Fruit fly (Drosophila melanogaster) whole organism, embryonic: ENCODE data around the gene Ucp4A.

Source experiments
- Adf1 ChIP-seq: fragments of 200-800 bp; sonication (Bioruptor generic); IDR thresholded peaks from 2 replicates; pipeline ENCODE4 v1.3.6; 2022; ENCODE audit warnings: missing biosample characterization, missing genetic modification characterization
- Asciz ChIP-seq: fragments of 200-800 bp; sonication (Bioruptor generic); optimal IDR thresholded peaks from 2 replicates; lab custom pipeline; 2017; ENCODE audit warnings: missing biosample characterization, mild to moderate bottlenecking, missing genetic modification characterization, missing genetic modification reagents
- Bteb2 ChIP-seq: fragments of 200-800 bp; sonication (Bioruptor generic); optimal IDR thresholded peaks from 2 replicates; lab custom pipeline; 2016; ENCODE audit warnings: missing biosample characterization, missing genetic modification characterization
- CG10147 ChIP-seq: fragments of 200-800 bp; sonication (Bioruptor generic); optimal IDR thresholded peaks from 2 replicates; lab custom pipeline; 2019; ENCODE audit warnings: missing biosample characterization, mild to moderate bottlenecking, missing genetic modification characterization, moderate library complexity
- CG10431 ChIP-seq: fragments of 200-800 bp; sonication (Bioruptor generic); optimal IDR thresholded peaks from 3 replicates; lab custom pipeline; 2018; ENCODE audit warnings: missing biosample characterization, mild to moderate bottlenecking, missing genetic modification characterization
- CG10565 ChIP-seq: fragments of 200-800 bp; sonication (Bioruptor generic); optimal IDR thresholded peaks from 3 replicates; lab custom pipeline; 2016; ENCODE audit warnings: missing biosample characterization, mild to moderate bottlenecking, missing genetic modification characterization
- CG10979 ChIP-seq: fragments of 200-800 bp; sonication (Bioruptor generic); optimal IDR thresholded peaks from 2 replicates; lab custom pipeline; 2018; ENCODE audit warnings: missing biosample characterization, mild to moderate bottlenecking, missing genetic modification characterization, moderate library complexity
- CG12236 ChIP-seq: fragments of 200-800 bp; sonication (Bioruptor generic); optimal IDR thresholded peaks from 2 replicates; lab custom pipeline; 2016; ENCODE audit warnings: missing biosample characterization, missing genetic modification characterization
- CG17829 ChIP-seq: fragments of 200-800 bp; optimal IDR thresholded peaks from 2 replicates; lab custom pipeline; 2019; ENCODE audit warnings: missing biosample characterization, mild to moderate bottlenecking, missing genetic modification characterization, moderate library complexity
- CG2678 ChIP-seq: fragments of 200-800 bp; sonication (Bioruptor generic); optimal IDR thresholded peaks from 3 replicates; lab custom pipeline; 2019; ENCODE audit warnings: missing biosample characterization, mild to moderate bottlenecking, missing genetic modification characterization, moderate library complexity
- CG31388 ChIP-seq: fragments of 200-800 bp; sonication (Bioruptor generic); optimal IDR thresholded peaks from 2 replicates; lab custom pipeline; 2016; ENCODE audit warnings: missing biosample characterization, missing genetic modification characterization
- CG3847 ChIP-seq: fragments of 200-800 bp; sonication (Bioruptor generic); IDR thresholded peaks from 2 replicates; pipeline ENCODE4 v1.3.6; 2022; ENCODE audit warnings: missing biosample characterization, missing genetic modification characterization
- CG8359 ChIP-seq: fragments of 200-800 bp; sonication (Bioruptor generic); optimal IDR thresholded peaks from 2 replicates; lab custom pipeline; 2017; ENCODE audit warnings: missing biosample characterization, mild to moderate bottlenecking, missing genetic modification characterization, borderline replicate concordance
- CG8765 ChIP-seq: fragments of 200-800 bp; sonication (Bioruptor generic); IDR thresholded peaks from 2 replicates; pipeline ENCODE4 v1.3.6; 2022; ENCODE audit warnings: missing biosample characterization, missing genetic modification characterization
- CG8944 ChIP-seq: fragments of 200-800 bp; sonication (Bioruptor generic); optimal IDR thresholded peaks from 3 replicates; lab custom pipeline; 2016; ENCODE audit warnings: missing biosample characterization, missing genetic modification characterization
- CHES-1-like ChIP-seq: fragments of 200-800 bp; sonication (Bioruptor generic); optimal IDR thresholded peaks from 2 replicates; lab custom pipeline; 2016; ENCODE audit warnings: missing biosample characterization, missing genetic modification characterization
- CrebB ChIP-seq: fragments of 200-800 bp; sonication (Bioruptor generic); optimal IDR thresholded peaks from 3 replicates; lab custom pipeline; 2018; ENCODE audit warnings: missing biosample characterization, mild to moderate bottlenecking, missing genetic modification characterization
- Deaf1 ChIP-seq: fragments of 200-800 bp; optimal IDR thresholded peaks from 3 replicates; lab custom pipeline; 2019; ENCODE audit warnings: missing biosample characterization, mild to moderate bottlenecking, missing genetic modification characterization, moderate library complexity
- Elba2 ChIP-seq: fragments of 200-800 bp; sonication (Bioruptor generic); optimal IDR thresholded peaks from 3 replicates; lab custom pipeline; 2016; ENCODE audit warnings: missing biosample characterization, missing genetic modification characterization
- Ets97D ChIP-seq: fragments of 200-800 bp; sonication (Bioruptor generic); optimal IDR thresholded peaks from 3 replicates; lab custom pipeline; 2016; ENCODE audit warnings: missing biosample characterization, missing genetic modification characterization
- HmgD ChIP-seq: fragments of 200-800 bp; sonication (Bioruptor generic); optimal IDR thresholded peaks from 3 replicates; lab custom pipeline; 2016; ENCODE audit warnings: missing biosample characterization, missing genetic modification characterization
- HmgZ ChIP-seq: fragments of 200-800 bp; sonication (Bioruptor generic); optimal IDR thresholded peaks from 2 replicates; lab custom pipeline; 2018; ENCODE audit warnings: missing biosample characterization, mild to moderate bottlenecking, missing genetic modification characterization
- Hsf ChIP-seq: fragments of 200-800 bp; sonication (Bioruptor generic); optimal IDR thresholded peaks from 3 replicates; lab custom pipeline; 2016; ENCODE audit warnings: missing biosample characterization, missing genetic modification characterization
- Jarid2 ChIP-seq: fragments of 200-800 bp; sonication (Bioruptor generic); optimal IDR thresholded peaks from 3 replicates; lab custom pipeline; 2017; ENCODE audit warnings: mild to moderate bottlenecking, missing biosample characterization, missing genetic modification reagents, missing genetic modification characterization
- Lhr ChIP-seq: fragments of 200-800 bp; sonication (Bioruptor generic); optimal IDR thresholded peaks from 3 replicates; lab custom pipeline; 2017; ENCODE audit warnings: mild to moderate bottlenecking, missing biosample characterization, missing genetic modification reagents, missing genetic modification characterization
- NC2α ChIP-seq: fragments of 200-800 bp; sonication (Bioruptor generic); optimal IDR thresholded peaks from 2 replicates; lab custom pipeline; 2016; ENCODE audit warnings: missing biosample characterization, missing genetic modification characterization
- Rx ChIP-seq: fragments of 200-800 bp; sonication (Bioruptor generic); IDR thresholded peaks from 2 replicates; pipeline ENCODE4 v1.3.6; 2022; ENCODE audit warnings: missing biosample characterization, missing genetic modification characterization
- Side ChIP-seq: fragments of 200-800 bp; sonication (Bioruptor generic); optimal IDR thresholded peaks from 2 replicates; lab custom pipeline; 2016; ENCODE audit warnings: missing biosample characterization, missing genetic modification characterization
- YL-1 ChIP-seq: fragments of 200-800 bp; sonication (Bioruptor generic); optimal IDR thresholded peaks from 3 replicates; lab custom pipeline; 2017; ENCODE audit warnings: missing biosample characterization, mild to moderate bottlenecking, missing genetic modification characterization
- bsh ChIP-seq, 2 experiments: fragments of 200-800 bp; sonication (Bioruptor generic); optimal IDR thresholded peaks; 2 replicates each; lab custom pipeline; 2017 to 2018; ENCODE audit warnings: mild to moderate bottlenecking in 2 of 2, missing biosample characterization in 2 of 2, missing genetic modification characterization in 2 of 2, moderate library complexity in 1 of 2
- chinmo ChIP-seq: fragments of 200-800 bp; sonication (Bioruptor generic); IDR thresholded peaks from 4 replicates; pipeline ENCODE4 v1.3.6; 2022; ENCODE audit warnings: missing biosample characterization, missing genetic modification characterization; ENCODE audit not compliant: partially characterized antibody
- chn ChIP-seq: fragments of 200-800 bp; sonication (Bioruptor generic); optimal IDR thresholded peaks from 2 replicates; lab custom pipeline; 2016; ENCODE audit warnings: missing biosample characterization, missing genetic modification characterization
- ci ChIP-seq: fragments of 200-800 bp; sonication (Bioruptor generic); IDR thresholded peaks from 3 replicates; pipeline ENCODE4 v1.3.6; 2022; ENCODE audit warnings: missing biosample characterization, missing genetic modification characterization
- corto ChIP-seq: fragments of 200-800 bp; sonication (Bioruptor generic); optimal IDR thresholded peaks from 2 replicates; lab custom pipeline; 2016; ENCODE audit warnings: missing biosample characterization, mild to moderate bottlenecking, missing genetic modification characterization, moderate library complexity
- croc ChIP-seq: fragments of 200-800 bp; sonication (Bioruptor generic); conservative IDR thresholded peaks from 3 replicates; pipeline ENCODE4 v1.3.6; 2022; ENCODE audit warnings: missing biosample characterization, missing genetic modification characterization
- dm ChIP-seq: fragments of 200-800 bp; sonication (Bioruptor generic); optimal IDR thresholded peaks from 3 replicates; lab custom pipeline; 2016; ENCODE audit warnings: missing biosample characterization, missing genetic modification characterization
- dmrt99B ChIP-seq: fragments of 200-800 bp; sonication (Bioruptor generic); optimal IDR thresholded peaks from 2 replicates; lab custom pipeline; 2018; ENCODE audit warnings: missing biosample characterization, mild to moderate bottlenecking, missing genetic modification characterization, moderate library complexity
- ewg ChIP-seq: fragments of 200-800 bp; sonication (Bioruptor generic); optimal IDR thresholded peaks from 3 replicates; lab custom pipeline; 2017; ENCODE audit warnings: mild to moderate bottlenecking, missing biosample characterization, missing genetic modification reagents, missing genetic modification characterization
- kah ChIP-seq: fragments of 200-800 bp; sonication (Bioruptor generic); optimal IDR thresholded peaks from 2 replicates; lab custom pipeline; 2018; ENCODE audit warnings: missing biosample characterization, mild to moderate bottlenecking, missing genetic modification characterization
- lmd ChIP-seq: fragments of 200-800 bp; sonication (Bioruptor generic); IDR thresholded peaks from 2 replicates; pipeline ENCODE4 v1.3.6; 2022; ENCODE audit warnings: missing biosample characterization, missing genetic modification characterization
- mld ChIP-seq: fragments of 200-800 bp; sonication (Bioruptor generic); IDR thresholded peaks from 3 replicates; pipeline ENCODE4 v1.3.6; 2022; ENCODE audit warnings: missing biosample characterization, missing genetic modification characterization; ENCODE audit not compliant: partially characterized antibody
- pb ChIP-seq: fragments of 200-800 bp; sonication (Bioruptor generic); optimal IDR thresholded peaks from 3 replicates; lab custom pipeline; 2016; ENCODE audit warnings: missing biosample characterization, missing genetic modification characterization
- ro ChIP-seq: fragments of 200-800 bp; sonication (Bioruptor generic); IDR thresholded peaks from 2 replicates; pipeline ENCODE4 v1.3.6; 2022; ENCODE audit warnings: missing biosample characterization, missing genetic modification characterization
- run ChIP-seq: fragments of 200-800 bp; sonication (Bioruptor generic); optimal IDR thresholded peaks from 3 replicates; lab custom pipeline; 2018; ENCODE audit warnings: missing biosample characterization, mild to moderate bottlenecking, missing genetic modification characterization
- salm ChIP-seq: fragments of 200-800 bp; sonication (Bioruptor generic); optimal IDR thresholded peaks from 2 replicates; lab custom pipeline; 2018; ENCODE audit warnings: missing biosample characterization, mild to moderate bottlenecking, missing genetic modification characterization
- sd ChIP-seq: fragments of 200-800 bp; sonication (Bioruptor generic); optimal IDR thresholded peaks from 3 replicates; lab custom pipeline; 2018; ENCODE audit warnings: missing biosample characterization, mild to moderate bottlenecking, missing genetic modification characterization, moderate library complexity
- tio ChIP-seq: fragments of 200-800 bp; sonication (Bioruptor generic); optimal IDR thresholded peaks from 2 replicates; lab custom pipeline; 2017; ENCODE audit warnings: missing biosample characterization, missing genetic modification characterization, inconsistent platforms
- tx ChIP-seq: fragments of 200-800 bp; sonication (Bioruptor generic); optimal IDR thresholded peaks from 2 replicates; lab custom pipeline; 2016; ENCODE audit warnings: missing biosample characterization, missing genetic modification characterization
- unc-4 ChIP-seq: fragments of 200-800 bp; sonication (Bioruptor generic); IDR thresholded peaks from 2 replicates; pipeline ENCODE4 v1.3.6; 2022; ENCODE audit warnings: missing biosample characterization, missing genetic modification characterization; ENCODE audit not compliant: partially characterized antibody
- usp ChIP-seq: fragments of >200 bp; optimal IDR thresholded peaks from 2 replicates; lab custom pipeline; 2017; ENCODE audit warnings: missing biosample characterization, missing genetic modification characterization
- zfh2 ChIP-seq: fragments of 200-800 bp; sonication (Bioruptor generic); optimal IDR thresholded peaks from 2 replicates; lab custom pipeline; 2016; ENCODE audit warnings: missing biosample characterization, missing genetic modification characterization

Ucp4A gene

dm6 chrX:17850179-17850578 lies 5.4 kb downstream of the Ucp4A start, which contains the start of the genes CG15814 and Spt7 (continued):
- no peak for TF ChIP-seq Deaf1
- peak in 1 of 2 experiments; percentile 2 for TF ChIP-seq bsh (GFP tag; optimal IDR thresholded peaks at IDR 0.05; lab: Kevin White, UChicago)
- peak; percentile 94 for TF ChIP-seq chinmo (GFP tag; lab: Robert Waterston, UW)
- TF ChIP-seq Asciz = no peak
- peak; percentile 15 for TF ChIP-seq Hsf
- peak; percentile 15 for TF ChIP-seq tx (GFP tag; lab: Kevin White, UChicago)
- TF ChIP-seq CG12236 = peak; percentile 37
- peak; percentile 84 for TF ChIP-seq HmgZ (tag; lab: Kevin White, UChicago)
- TF ChIP-seq corto (GFP tag; lab: Kevin White, UChicago) = no peak
- TF ChIP-seq croc (GFP tag; lab: Robert Waterston, UW) = peak; percentile 58; the same call in 2 of the 3 replicates
- TF ChIP-seq Ets97D (GFP tag; lab: Kevin White, UChicago) = peak; percentile 47
- 0 out of 2 replicates have a peak, but pooled peaks have one; percentile 5 for TF ChIP-seq lmd (GFP tag; lab: Robert Waterston, UW)
- TF ChIP-seq Elba2 (GFP tag; lab: Kevin White, UChicago) = no peak
- TF ChIP-seq CG8944 (GFP tag; lab: Kevin White, UChicago) = no peak
- TF ChIP-seq YL-1 = peak; percentile 78
- TF ChIP-seq CG8359 (GFP tag; lab: Kevin White, UChicago) = no peak
- TF ChIP-seq Jarid2 (GFP tag; lab: Kevin White, UChicago) = no peak
- TF ChIP-seq NC2α (GFP tag; lab: Kevin White, UChicago) = no peak
- TF ChIP-seq usp (GFP tag; lab: Kevin White, UChicago) = no peak
- peak; percentile 62 for TF ChIP-seq CG17829 (tag; lab: Kevin White, UChicago)
- TF ChIP-seq CG31388 (GFP tag; lab: Kevin White, UChicago) = no peak
- peak; percentile 23 for TF ChIP-seq chn (GFP tag; lab: Kevin White, UChicago)
- TF ChIP-seq CG10565 (GFP tag; lab: Kevin White, UChicago) = no peak
- TF ChIP-seq dmrt99B (tag; lab: Kevin White, UChicago) = no peak
- no peak for TF ChIP-seq CG10431 (GFP tag; lab: Kevin White, UChicago)
- peak; percentile 60 for TF ChIP-seq CG10147 (GFP tag; lab: Kevin White, UChicago)
- TF ChIP-seq ewg = peak; percentile 26
- no peak for TF ChIP-seq Rx (GFP tag; lab: Robert Waterston, UW)
- peak; percentile 34 for TF ChIP-seq Lhr
- peak; percentile 9 for TF ChIP-seq zfh2 (GFP tag; lab: Kevin White, UChicago)
- TF ChIP-seq dm (GFP tag; lab: Kevin White, UChicago) = peak; percentile 52
- TF ChIP-seq CG2678 (tag; lab: Kevin White, UChicago) = no peak
- no peak for TF ChIP-seq Side
- TF ChIP-seq Bteb2 (GFP tag; lab: Kevin White, UChicago) = peak; percentile 4
- no peak for TF ChIP-seq sd (tag; lab: Kevin White, UChicago)
- TF ChIP-seq kah (GFP tag; lab: Kevin White, UChicago) = no peak
- TF ChIP-seq tio (GFP tag; lab: Kevin White, UChicago) = no peak
- no peak for TF ChIP-seq ro (GFP tag; lab: Robert Waterston, UW)
- no peak for TF ChIP-seq salm (tag; lab: Kevin White, UChicago)
- peak; percentile 87 for TF ChIP-seq unc-4 (GFP tag; lab: Robert Waterston, UW)
- no peak for TF ChIP-seq CG8765
- peak; percentile 66 for TF ChIP-seq HmgD (GFP tag; lab: Kevin White, UChicago)
- no peak; the same call in 1 of the 2 replicates for TF ChIP-seq Adf1 (GFP tag; lab: Robert Waterston, UW)
- peak; percentile 26; the same call in 1 of the 3 replicates for TF ChIP-seq ci
- TF ChIP-seq CG3847 = peak; percentile 48
- peak; percentile 35 for TF ChIP-seq CrebB (tag; lab: Kevin White, UChicago)
- peak; percentile 75 for TF ChIP-seq CHES-1-like
- no peak for TF ChIP-seq CG10979 (tag; lab: Kevin White, UChicago)
- no peak for TF ChIP-seq run (tag; lab: Kevin White, UChicago)
- no peak for TF ChIP-seq pb (GFP tag; lab: Kevin White, UChicago)
- peak; percentile 82 for TF ChIP-seq mld (GFP tag; lab: Robert Waterston, UW)
